Worm (Caenorhabditis elegans): ENCODE measurements around the gene F17C8.6.

The F17C8.6 gene

DNA sequence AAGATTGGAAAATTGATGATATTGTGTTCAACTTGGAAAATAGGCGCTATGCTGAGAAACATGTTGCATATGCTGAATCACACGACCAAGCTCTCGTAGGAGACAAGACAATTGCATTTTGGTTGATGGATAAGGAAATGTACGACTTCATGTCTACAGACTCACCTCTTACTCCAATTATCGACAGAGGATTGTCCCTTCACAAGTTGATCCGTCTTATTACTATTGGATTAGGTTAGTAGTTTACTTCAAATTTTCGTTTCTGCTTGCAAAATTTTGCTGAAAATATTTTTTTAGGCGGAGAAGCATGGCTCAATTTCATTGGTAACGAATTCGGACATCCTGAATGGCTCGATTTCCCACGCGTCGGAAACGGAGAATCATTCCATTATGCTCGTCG lies 48.9 kb downstream of the F17C8.6 start:
- TF ChIP-seq unc-62 (GFP tag; optimal IDR thresholded peaks at IDR 0.05): no peak

DNA sequence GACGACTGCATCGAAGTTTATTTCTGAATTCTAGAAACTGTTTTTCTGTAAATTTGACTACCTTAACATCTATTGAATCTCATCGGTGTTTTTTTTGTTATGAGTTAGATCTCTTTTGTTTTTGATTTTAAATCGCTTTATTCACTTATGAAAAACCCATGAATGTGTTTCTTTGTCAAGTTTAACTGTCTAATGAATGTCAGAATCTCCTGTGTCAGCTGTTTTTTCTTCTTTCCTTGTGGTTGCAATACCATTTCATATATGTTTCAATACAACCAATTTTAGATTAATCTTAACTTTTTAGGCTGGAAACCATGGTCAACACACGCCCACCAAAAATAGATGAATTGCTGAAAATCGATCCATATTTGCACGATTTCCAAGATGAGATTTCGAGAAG lies 50.8 kb downstream of the F17C8.6 start, which contains the start of gene T04A8.7:
T04A8.7 (plus strand) TSS at position 301 of the 400 bp plus-strand sequence.
- TF ChIP-seq unc-62 (GFP tag; optimal IDR thresholded peaks at IDR 0.05): no peak
